Worm (Caenorhabditis elegans) whole organism, late embryonic: ENCODE data around the gene ida-1.

Experiments
- ama-1 ChIP-seq: fragments of 150-350 bp; optimal IDR thresholded peaks from 2 replicates; lab custom pipeline; 2014
- ceh-18 ChIP-seq: sonication (generic microtip); optimal IDR thresholded peaks from 2 replicates; lab custom pipeline; 2016; ENCODE audit warnings: missing genetic modification characterization, missing compliant biosample characterization
- fkh-6 ChIP-seq: sonication (generic microtip); optimal IDR thresholded peaks from 2 replicates; lab custom pipeline; 2016; ENCODE audit warnings: missing genetic modification characterization, missing compliant biosample characterization
- hlh-30 ChIP-seq: sonication (generic microtip); optimal IDR thresholded peaks from 2 replicates; lab custom pipeline; 2017; ENCODE audit warnings: antibody characterized with exemption, missing genetic modification characterization, missing compliant biosample characterization; ENCODE audit not compliant: insufficient read depth
- nhr-11 ChIP-seq: fragments of 150-350 bp; optimal IDR thresholded peaks from 2 replicates; lab custom pipeline; 2014; ENCODE audit warnings: missing biosample characterization, missing genetic modification characterization
- pat-9 ChIP-seq: fragments of 200-800 bp; sonication (Bioruptor generic); optimal IDR thresholded peaks from 2 replicates; lab custom pipeline; 2018; ENCODE audit warnings: mild to moderate bottlenecking, missing genetic modification characterization, moderate library complexity, missing compliant biosample characterization
- pqm-1 ChIP-seq: sonication (generic microtip); optimal IDR thresholded peaks from 2 replicates; lab custom pipeline; 2016; ENCODE audit warnings: missing genetic modification characterization, missing compliant biosample characterization
- rnt-1 ChIP-seq: sonication (generic microtip); optimal IDR thresholded peaks from 2 replicates; lab custom pipeline; 2016; ENCODE audit warnings: missing genetic modification characterization, missing compliant biosample characterization
- zip-5 ChIP-seq: sonication (generic microtip); optimal IDR thresholded peaks from 2 replicates; lab custom pipeline; 2016; ENCODE audit warnings: missing genetic modification characterization, missing compliant biosample characterization
- ztf-16 ChIP-seq: sonication (generic microtip); optimal IDR thresholded peaks from 2 replicates; lab custom pipeline; 2017; ENCODE audit warnings: missing genetic modification characterization, missing compliant biosample characterization

DNA sequence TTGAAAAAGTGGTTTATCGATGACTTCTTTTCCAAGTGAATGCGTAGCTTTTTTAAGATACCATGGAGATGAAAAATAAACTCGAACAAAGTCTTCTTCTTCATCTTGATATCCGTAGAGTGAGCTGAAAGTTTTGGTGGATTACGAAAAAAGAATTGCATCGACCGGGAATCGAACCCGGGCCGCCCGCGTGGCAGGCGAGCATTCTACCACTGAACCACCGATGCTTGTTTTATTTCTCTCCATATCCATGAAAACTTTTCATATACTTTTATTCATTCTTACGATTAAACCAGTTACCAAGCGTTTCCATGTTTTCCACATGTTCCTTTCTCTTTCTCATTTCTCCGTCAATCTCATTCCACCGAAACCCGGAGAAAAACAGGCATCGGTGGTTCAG is 26.7 kb downstream of the ida-1 start:
- no peak for TF ChIP-seq ama-1 (lab: Kevin White, UChicago)
- no peak for TF ChIP-seq rnt-1
- no peak for TF ChIP-seq nhr-11 (tag; lab: Kevin White, UChicago)
- TF ChIP-seq hlh-30 (tag; lab: Kevin White, UChicago): no peak
- no peak for TF ChIP-seq ceh-18
- TF ChIP-seq zip-5 (tag; lab: Kevin White, UChicago): no peak
- no peak for TF ChIP-seq pqm-1 (tag; lab: Kevin White, UChicago)
- TF ChIP-seq ztf-16 (tag; lab: Kevin White, UChicago): no peak
- TF ChIP-seq fkh-6 (tag; lab: Kevin White, UChicago): no peak
- TF ChIP-seq pat-9 (tag; lab: Kevin White, UChicago): no peak
